Worm (Caenorhabditis elegans): ENCODE measurements around the gene tcer-1.

The tcer-1 gene

ce11 chrII:7053649-7054048 lies 3.8 kb upstream of the tcer-1 start, which contains the start of gene ZK1127.4:
TSS of gene ZK1127.4 (plus strand) at chrII:7053949.
- TF ChIP-seq ama-1 (optimal IDR thresholded peaks at IDR 0.05), result no peak
- TF ChIP-seq pes-1 (GFP tag; IDR thresholded peaks at IDR 0.05), result no peak
- no peak for TF ChIP-seq hnd-1 (tag; optimal IDR thresholded peaks at IDR 0.05)
- TF ChIP-seq F13C5.2 (tag; optimal IDR thresholded peaks at IDR 0.05), result no peak
- no peak for TF ChIP-seq tbx-11 (GFP tag; IDR thresholded peaks at IDR 0.05)
- no peak for TF ChIP-seq ceh-13 (GFP tag; optimal IDR thresholded peaks at IDR 0.05)
- no peak for TF ChIP-seq ets-7 (tag; optimal IDR thresholded peaks at IDR 0.05)
- TF ChIP-seq scrt-1 (GFP tag; IDR thresholded peaks at IDR 0.05), result no peak
- TF ChIP-seq hmg-4 (GFP tag; optimal IDR thresholded peaks at IDR 0.05), result no peak
- no peak for TF ChIP-seq tra-4 (tag; optimal IDR thresholded peaks at IDR 0.05)

- no peak for TF ChIP-seq flt-1 (GFP tag; IDR thresholded peaks at IDR 0.05)
- no peak for TF ChIP-seq scrt-1 (GFP tag; IDR thresholded peaks at IDR 0.05)
Observed at ce11 chrII:7053001-7053400, 3.1 kb upstream of the tcer-1 start, which contains the start of gene ZK1127.13. TSS of gene ZK1127.13 (plus strand) at chrII:7053301.

ce11 chrII:7051778-7052177 lies 1.9 kb upstream of the tcer-1 start, which contains the start of gene ZK1127.12:
TSS of gene ZK1127.12 (plus strand) at chrII:7052078.
- TF ChIP-seq hmg-4 (GFP tag; optimal IDR thresholded peaks at IDR 0.05), result no peak
- TF ChIP-seq ets-7 (tag; optimal IDR thresholded peaks at IDR 0.05), result no peak
- TF ChIP-seq ama-1 (optimal IDR thresholded peaks at IDR 0.05), result no peak

ce11 chrII:7049470-7049869 lies 401 bp downstream of the tcer-1 start:
- TF ChIP-seq ceh-13 (GFP tag; optimal IDR thresholded peaks at IDR 0.05), result no peak
- no peak for TF ChIP-seq pes-1 (GFP tag; IDR thresholded peaks at IDR 0.05)
- TF ChIP-seq sea-1 (GFP tag; conservative IDR thresholded peaks at IDR 0.05), result no peak
- TF ChIP-seq tbx-37 (GFP tag; conservative IDR thresholded peaks at IDR 0.05), result no peak
- TF ChIP-seq ets-7 (tag; optimal IDR thresholded peaks at IDR 0.05), result no peak
- no peak for TF ChIP-seq ceh-36 (tag; optimal IDR thresholded peaks at IDR 0.05)
- TF ChIP-seq aly-1 (tag; optimal IDR thresholded peaks at IDR 0.05), result no peak
- TF ChIP-seq F13C5.2 (tag; optimal IDR thresholded peaks at IDR 0.05), result no peak
- no peak for TF ChIP-seq flt-1 (GFP tag; IDR thresholded peaks at IDR 0.05)
- no peak for TF ChIP-seq hmbx-1 (tag; optimal IDR thresholded peaks at IDR 0.05)
- TF ChIP-seq tra-4 (tag; optimal IDR thresholded peaks at IDR 0.05), result no peak
- no peak for TF ChIP-seq ama-1 (optimal IDR thresholded peaks at IDR 0.05)
- no peak for TF ChIP-seq B0310.2 (tag; optimal IDR thresholded peaks at IDR 0.05)
- TF ChIP-seq hmg-4 (GFP tag; optimal IDR thresholded peaks at IDR 0.05), result no peak
- TF ChIP-seq tbx-11 (GFP tag; IDR thresholded peaks at IDR 0.05), result no peak
- no peak for TF ChIP-seq hnd-1 (tag; optimal IDR thresholded peaks at IDR 0.05)

ce11 chrII:7042090-7042489 lies 7.8 kb downstream of the tcer-1 start:
- TF ChIP-seq flt-1 (GFP tag; IDR thresholded peaks at IDR 0.05), result peak; percentile 39
- peak; percentile 82 for TF ChIP-seq pes-1 (GFP tag; IDR thresholded peaks at IDR 0.05)
- 0 out of 2 replicates have a peak, but pooled peaks have one; percentile 45 for TF ChIP-seq scrt-1 (GFP tag; IDR thresholded peaks at IDR 0.05)
- TF ChIP-seq sea-1 (GFP tag; conservative IDR thresholded peaks at IDR 0.05), result 0 out of 2 replicates have a peak, but pooled peaks have one; percentile 27

- TF ChIP-seq ets-7 (tag; optimal IDR thresholded peaks at IDR 0.05) (no peak), ceh-36 (tag; optimal IDR thresholded peaks at IDR 0.05) (no peak), hnd-1 (tag; optimal IDR thresholded peaks at IDR 0.05) (no peak), pes-1 (GFP tag; IDR thresholded peaks at IDR 0.05) (no peak), tra-4 (tag; optimal IDR thresholded peaks at IDR 0.05) (no peak), tbx-11 (GFP tag; IDR thresholded peaks at IDR 0.05) (no peak), flt-1 (GFP tag; IDR thresholded peaks at IDR 0.05) (no peak), ceh-13 (GFP tag; optimal IDR thresholded peaks at IDR 0.05) (no peak), sea-1 (GFP tag; conservative IDR thresholded peaks at IDR 0.05) (no peak), hmg-4 (GFP tag; optimal IDR thresholded peaks at IDR 0.05) (no peak), B0310.2 (tag; optimal IDR thresholded peaks at IDR 0.05) (no peak), scrt-1 (GFP tag; IDR thresholded peaks at IDR 0.05) (no peak), F13C5.2 (tag; optimal IDR thresholded peaks at IDR 0.05) (no peak), ama-1 (optimal IDR thresholded peaks at IDR 0.05) (no peak), aly-1 (tag; optimal IDR thresholded peaks at IDR 0.05) (no peak), tbx-37 (GFP tag; conservative IDR thresholded peaks at IDR 0.05) (no peak), hmbx-1 (tag; optimal IDR thresholded peaks at IDR 0.05) (no peak)
Observed at ce11 chrII:7037659-7038342, 12.1 kb downstream of the tcer-1 start, which contains the start of gene cin-4. TSS of gene cin-4 (plus strand) at chrII:7038292.

- no peak for TF ChIP-seq sea-1 (GFP tag; conservative IDR thresholded peaks at IDR 0.05)
- no peak for TF ChIP-seq B0310.2 (tag; optimal IDR thresholded peaks at IDR 0.05)
Observed at ce11 chrII:7031137-7031697, 18.7 kb downstream of the tcer-1 start.

ce11 chrII:7029524-7029923 lies 20.3 kb downstream of the tcer-1 start:
- TF ChIP-seq B0310.2 (tag; optimal IDR thresholded peaks at IDR 0.05) (no peak), scrt-1 (GFP tag; IDR thresholded peaks at IDR 0.05) (no peak), sea-1 (GFP tag; conservative IDR thresholded peaks at IDR 0.05) (no peak), tbx-11 (GFP tag; IDR thresholded peaks at IDR 0.05) (no peak), ama-1 (optimal IDR thresholded peaks at IDR 0.05) (no peak)
